Fruit fly (Drosophila melanogaster): Measurements from ENCODE around the gene CG46440.

- TF ChIP-seq woc (GFP tag; optimal IDR thresholded peaks at IDR 0.05): no peak
- no peak for TF ChIP-seq Abd-B (GFP tag; optimal IDR thresholded peaks at IDR 0.05)
- no peak for TF ChIP-seq OdsH (GFP tag; optimal IDR thresholded peaks at IDR 0.05)
- no peak for TF ChIP-seq sv (GFP tag; optimal IDR thresholded peaks at IDR 0.05)
- TF ChIP-seq br (GFP tag; optimal IDR thresholded peaks at IDR 0.05): no peak
- no peak for TF ChIP-seq Hr83 (GFP tag; optimal IDR thresholded peaks at IDR 0.05; ENCODE audit: poor library complexity, severe bottlenecking)
- TF ChIP-seq foxo (GFP tag; optimal IDR thresholded peaks at IDR 0.05): no peak
- TF ChIP-seq brk (GFP tag; optimal IDR thresholded peaks at IDR 0.05): no peak
- TF ChIP-seq Rel (GFP tag; optimal IDR thresholded peaks at IDR 0.05): no peak
- no peak for TF ChIP-seq Rel (tag; optimal IDR thresholded peaks at IDR 0.05)
- TF ChIP-seq Myc (optimal IDR thresholded peaks at IDR 0.05): no peak
These were observed 17.9 kb upstream of the CG46440 start for dm6 chrX:15875569-15875968.

Data from whole organism, wandering third instar larva.